Worm (Caenorhabditis elegans) whole organism, L1 larva: ENCODE data around the gene C25E10.12.

ENCODE experiments used
- ceh-82 ChIP-seq, 3 experiments: fragments of 150-350 bp in 1 of 3; sonication (generic microtip) in 2 of 3; optimal IDR thresholded peaks; 2 replicates each; lab custom pipeline; 2014 to 2017; ENCODE audit warnings: missing biosample characterization in 3 of 3, missing genetic modification characterization in 3 of 3
- dpl-1 ChIP-seq, 3 experiments: fragments of 150-350 bp in 2 of 3; sonication (generic microtip) in 1 of 3; optimal IDR thresholded peaks; 2 replicates each; lab custom pipeline; 2014 to 2017; ENCODE audit warnings: missing biosample characterization in 3 of 3, missing genetic modification characterization in 3 of 3, missing genetic modification reagents in 3 of 3
- efl-3 ChIP-seq: fragments of 200-800 bp; sonication (Bioruptor generic); optimal IDR thresholded peaks from 2 replicates; lab custom pipeline; 2018; ENCODE audit warnings: mild to moderate bottlenecking, missing genetic modification characterization, missing compliant biosample characterization
- snpc-4 ChIP-seq: fragments of 150-350 bp; optimal IDR thresholded peaks from 2 replicates; lab custom pipeline; 2014; ENCODE audit warnings: missing biosample characterization, missing genetic modification characterization
- tlp-1 ChIP-seq: fragments of 150-350 bp; optimal IDR thresholded peaks from 2 replicates; lab custom pipeline; 2014; ENCODE audit warnings: missing biosample characterization, missing genetic modification characterization

ce11 chrV:9065915-9066314, 3.7 kb upstream of the C25E10.12 start:
- TF ChIP-seq ceh-82 (tag; optimal IDR thresholded peaks at IDR 0.05; lab: Kevin White, UChicago) (no peak), dpl-1 (GFP tag; optimal IDR thresholded peaks at IDR 0.05; lab: Kevin White, UChicago) (no peak), efl-3 (GFP tag; lab: Kevin White, UChicago) (no peak), snpc-4 (tag; lab: Kevin White, UChicago) (no peak), tlp-1 (tag; lab: Kevin White, UChicago) (no peak)
